Worm (Caenorhabditis elegans) whole organism, L2 larva: ENCODE data around the gene F10E7.5.

Source experiments
- C34F6.9 ChIP-seq: fragments of 150-350 bp; optimal IDR thresholded peaks from 2 replicates; lab custom pipeline; 2014; ENCODE audit warnings: missing biosample characterization, missing genetic modification characterization
- F13H6.1 ChIP-seq: sonication (generic microtip); optimal IDR thresholded peaks from 2 replicates; lab custom pipeline; 2016; ENCODE audit warnings: missing genetic modification characterization, missing compliant biosample characterization
- Y55F3AM.14 ChIP-seq: fragments of 200-800 bp; sonication (Bioruptor generic); optimal IDR thresholded peaks from 2 replicates; lab custom pipeline; 2018; ENCODE audit warnings: mild to moderate bottlenecking, missing genetic modification characterization, missing compliant biosample characterization
- ZK546.5 ChIP-seq: sonication (generic microtip); optimal IDR thresholded peaks from 2 replicates; lab custom pipeline; 2017; ENCODE audit warnings: missing biosample characterization, missing genetic modification characterization
- alr-1 ChIP-seq: fragments of 150-350 bp; optimal IDR thresholded peaks from 2 replicates; lab custom pipeline; 2014; ENCODE audit warnings: missing biosample characterization, missing genetic modification characterization
- aly-2 ChIP-seq: fragments of 150-350 bp; optimal IDR thresholded peaks from 2 replicates; lab custom pipeline; 2014; ENCODE audit warnings: missing biosample characterization, missing genetic modification characterization
- ama-1 ChIP-seq: fragments of 150-350 bp; optimal IDR thresholded peaks from 2 replicates; lab custom pipeline; 2018; ENCODE audit warnings: inconsistent platforms
- ceh-16 ChIP-seq: fragments of 150-350 bp; optimal IDR thresholded peaks from 2 replicates; lab custom pipeline; 2014; ENCODE audit warnings: missing biosample characterization, missing genetic modification characterization
- crh-2 ChIP-seq: sonication (generic microtip); optimal IDR thresholded peaks from 2 replicates; lab custom pipeline; 2017; ENCODE audit warnings: missing biosample characterization, missing genetic modification characterization
- dmd-4 ChIP-seq: sonication (generic microtip); optimal IDR thresholded peaks from 2 replicates; lab custom pipeline; 2017; ENCODE audit warnings: missing biosample characterization, missing genetic modification characterization
- egl-27 ChIP-seq: sonication (generic microtip); optimal IDR thresholded peaks from 3 replicates; lab custom pipeline; 2017; ENCODE audit warnings: missing biosample characterization, missing genetic modification reagents, missing genetic modification characterization
- elt-1 ChIP-seq: fragments of 150-350 bp; optimal IDR thresholded peaks from 2 replicates; lab custom pipeline; 2014; ENCODE audit warnings: missing biosample characterization, missing genetic modification characterization
- fos-1 ChIP-seq: fragments of 150-350 bp; optimal IDR thresholded peaks from 2 replicates; lab custom pipeline; 2014; ENCODE audit warnings: missing biosample characterization, missing genetic modification characterization
- gmeb-1 ChIP-seq: fragments of 150-350 bp; optimal IDR thresholded peaks from 2 replicates; lab custom pipeline; 2014; ENCODE audit warnings: missing biosample characterization, missing genetic modification characterization
- lin-11 ChIP-seq: fragments of 150-350 bp; sonication (generic microtip); optimal IDR thresholded peaks from 2 replicates; lab custom pipeline; 2014; ENCODE audit warnings: missing biosample characterization, missing genetic modification characterization, inconsistent platforms, mixed read lengths
- lin-13 ChIP-seq: fragments of 150-350 bp; optimal IDR thresholded peaks from 2 replicates; lab custom pipeline; 2014; ENCODE audit warnings: missing biosample characterization, missing genetic modification reagents, missing genetic modification characterization
- lin-39 ChIP-seq: fragments of 150-350 bp; optimal IDR thresholded peaks from 2 replicates; lab custom pipeline; 2014; ENCODE audit warnings: missing biosample characterization, missing genetic modification reagents, missing genetic modification characterization
- lsy-2 ChIP-seq, 2 experiments: fragments of 150-350 bp in 1 of 2; sonication (generic microtip) in 1 of 2; optimal IDR thresholded peaks; 2 replicates each; lab custom pipeline; 2014 to 2017; ENCODE audit warnings: missing biosample characterization in 2 of 2, missing genetic modification characterization in 2 of 2
- mdl-1 ChIP-seq, 2 experiments: fragments of 150-350 bp in 1 of 2; sonication (generic microtip) in 1 of 2; optimal IDR thresholded peaks; 2 replicates each; lab custom pipeline; 2017; ENCODE audit warnings: missing biosample characterization in 2 of 2, missing genetic modification characterization in 2 of 2
- nhr-10 ChIP-seq: sonication (generic microtip); optimal IDR thresholded peaks from 2 replicates; lab custom pipeline; 2017; ENCODE audit warnings: missing biosample characterization, missing genetic modification characterization
- nhr-129 ChIP-seq: fragments of 150-350 bp; optimal IDR thresholded peaks from 2 replicates; lab custom pipeline; 2014; ENCODE audit warnings: missing biosample characterization, missing genetic modification characterization
- nhr-21 ChIP-seq: fragments of 150-350 bp; optimal IDR thresholded peaks from 2 replicates; lab custom pipeline; 2014; ENCODE audit warnings: missing biosample characterization, missing genetic modification characterization
- nhr-237 ChIP-seq: fragments of 150-350 bp; optimal IDR thresholded peaks from 2 replicates; lab custom pipeline; 2014; ENCODE audit warnings: missing biosample characterization, missing genetic modification characterization
- nhr-25 ChIP-seq: fragments of 150-350 bp; sonication (generic microtip); optimal IDR thresholded peaks from 3 replicates; lab custom pipeline; 2014; ENCODE audit warnings: missing biosample characterization, missing genetic modification characterization
- nhr-6 ChIP-seq: fragments of 150-350 bp; optimal IDR thresholded peaks from 2 replicates; lab custom pipeline; 2014; ENCODE audit warnings: missing biosample characterization, missing genetic modification characterization
- nhr-77 ChIP-seq: fragments of 150-350 bp; optimal IDR thresholded peaks from 2 replicates; lab custom pipeline; 2014; ENCODE audit warnings: missing biosample characterization, missing genetic modification characterization
- sem-4 ChIP-seq: fragments of 150-350 bp; optimal IDR thresholded peaks from 2 replicates; lab custom pipeline; 2014; ENCODE audit warnings: missing biosample characterization, missing genetic modification reagents, missing genetic modification characterization
- skn-1 ChIP-seq: sonication (generic microtip); optimal IDR thresholded peaks from 2 replicates; lab custom pipeline; 2017; ENCODE audit warnings: missing biosample characterization, missing genetic modification characterization
- sma-3 ChIP-seq: sonication (generic microtip); optimal IDR thresholded peaks from 2 replicates; lab custom pipeline; 2016; ENCODE audit warnings: missing genetic modification reagents, missing genetic modification characterization, missing compliant biosample characterization
- sma-9 ChIP-seq, 2 experiments: fragments of 150-350 bp in 1 of 2; sonication (generic microtip) in 1 of 2; optimal IDR thresholded peaks; 2 replicates each; lab custom pipeline; 2014 to 2016; ENCODE audit warnings: missing genetic modification characterization in 2 of 2, mild to moderate bottlenecking in 1 of 2, missing biosample characterization in 1 of 2, missing compliant biosample characterization in 1 of 2, missing genetic modification reagents in 1 of 2, moderate library complexity in 1 of 2
- snpc-4 ChIP-seq: fragments of 150-350 bp; optimal IDR thresholded peaks from 2 replicates; lab custom pipeline; 2014; ENCODE audit warnings: missing biosample characterization, missing genetic modification characterization
- unc-55 ChIP-seq: fragments of 150-350 bp; sonication (generic microtip); optimal IDR thresholded peaks from 3 replicates; lab custom pipeline; 2014; ENCODE audit warnings: missing biosample characterization, missing genetic modification reagents, missing genetic modification characterization
- zag-1 ChIP-seq: fragments of 150-350 bp; optimal IDR thresholded peaks from 2 replicates; lab custom pipeline; 2014; ENCODE audit warnings: missing biosample characterization, missing genetic modification characterization
- ztf-1 ChIP-seq: fragments of 200-800 bp; sonication (Bioruptor generic); conservative IDR thresholded peaks from 2 replicates; pipeline ENCODE4 v1.3.6; 2022; ENCODE audit warnings: missing genetic modification characterization, missing compliant biosample characterization
- ztf-4 ChIP-seq: fragments of 150-350 bp; optimal IDR thresholded peaks from 2 replicates; lab custom pipeline; 2014; ENCODE audit warnings: missing biosample characterization, missing genetic modification characterization

F10E7.5 gene

DNA sequence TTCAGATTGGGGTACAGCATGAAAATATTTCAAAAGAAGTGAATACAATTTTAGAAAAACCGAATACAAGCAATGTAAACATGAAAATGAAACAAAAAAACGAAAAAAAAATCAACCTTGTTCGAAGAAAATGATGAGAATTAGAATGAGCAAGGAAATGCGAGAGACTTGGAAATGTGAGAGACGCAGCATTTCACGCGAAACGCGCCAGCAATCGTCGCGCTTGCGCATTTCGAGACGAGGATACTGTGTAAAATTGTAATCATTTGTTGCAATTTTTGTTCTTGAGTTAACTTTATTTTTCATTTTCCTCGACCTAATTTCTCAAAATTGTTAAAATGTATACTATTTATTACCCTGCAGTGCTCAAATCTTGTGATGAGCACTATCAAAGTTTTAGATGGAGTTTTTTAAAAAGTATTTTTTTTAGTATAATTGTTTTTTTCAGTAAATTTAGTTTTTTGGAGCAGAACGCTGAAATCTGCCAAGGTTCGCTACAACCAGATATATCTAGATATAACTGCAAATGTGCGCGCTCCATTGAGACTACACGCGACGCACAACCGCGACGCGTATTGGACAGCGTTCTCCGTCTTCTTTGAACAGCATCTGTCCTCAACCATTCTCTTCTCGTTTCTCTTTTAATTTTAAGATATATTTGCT is 40.3 kb downstream of the F10E7.5 start, which contains the start of gene fust-1 (continued):
- TF ChIP-seq egl-27 (tag; lab: Kevin White, UChicago) (peak; percentile 94), skn-1 (peak; percentile 91), lin-11 (tag; lab: Kevin White, UChicago) (peak; percentile 94), nhr-21 (peak; percentile 94), alr-1 (tag; lab: Kevin White, UChicago) (no peak), aly-2 (no peak), dmd-4 (tag; lab: Kevin White, UChicago) (peak; percentile 67), zag-1 (tag; lab: Kevin White, UChicago) (peak; percentile 80), lsy-2 (tag; optimal IDR thresholded peaks at IDR 0.05; lab: Kevin White, UChicago) (peak; percentile 95 to 98), nhr-10 (tag; lab: Kevin White, UChicago) (peak; percentile 79), ZK546.5 (tag; lab: Kevin White, UChicago) (peak; percentile 71), mdl-1 (tag; optimal IDR thresholded peaks at IDR 0.05; lab: Kevin White, UChicago) (peak in 1 of 2 experiments; percentile 72), C34F6.9 (tag; lab: Kevin White, UChicago) (peak; percentile 99), F13H6.1 (peak; percentile 97), lin-13 (GFP tag; lab: Kevin White, UChicago) (peak; percentile 92), ama-1 (lab: Kevin White, UChicago) (peak; percentile 79), nhr-77 (tag; lab: Kevin White, UChicago) (peak; percentile 82), ceh-16 (tag; lab: Kevin White, UChicago) (peak; percentile 87), gmeb-1 (tag; lab: Kevin White, UChicago) (peak; percentile 93), ztf-1 (GFP tag; lab: Robert Waterston, UW) (no peak), sem-4 (tag; lab: Kevin White, UChicago) (peak; percentile 91), fos-1 (tag; lab: Kevin White, UChicago) (peak; percentile 91), unc-55 (GFP tag; lab: Kevin White, UChicago) (peak; percentile 96), Y55F3AM.14 (GFP tag; lab: Kevin White, UChicago) (peak; percentile 61), nhr-25 (tag; lab: Kevin White, UChicago) (peak; percentile 97), lin-39 (tag; lab: Kevin White, UChicago) (no peak)

DNA sequence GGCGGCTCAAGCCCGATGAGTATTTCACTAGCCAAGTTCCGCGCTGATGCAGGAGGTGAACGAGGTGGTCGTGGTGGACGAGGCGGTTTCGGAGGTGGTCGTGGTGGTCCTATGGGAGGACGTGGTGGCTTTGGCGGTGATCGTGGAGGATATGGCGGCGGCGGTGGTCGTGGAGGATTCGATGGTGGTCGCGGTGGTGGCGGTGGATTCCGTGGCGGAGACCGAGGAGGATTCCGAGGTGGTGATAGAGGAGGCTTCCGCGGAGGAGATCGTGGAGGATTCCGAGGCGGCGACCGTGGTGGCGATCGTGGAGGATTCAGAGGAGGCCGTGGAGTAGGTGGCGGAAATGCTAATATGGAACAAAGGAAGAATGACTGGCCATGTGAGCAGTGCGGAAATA is 42.9 kb downstream of the F10E7.5 start:
- TF ChIP-seq skn-1 (no peak), elt-1 (tag; lab: Kevin White, UChicago) (no peak), nhr-6 (tag; lab: Kevin White, UChicago) (no peak), ztf-4 (tag; lab: Kevin White, UChicago) (no peak), nhr-237 (tag; lab: Kevin White, UChicago) (no peak)
- TF ChIP-seq, all 48 proteins: peak for 0

DNA sequence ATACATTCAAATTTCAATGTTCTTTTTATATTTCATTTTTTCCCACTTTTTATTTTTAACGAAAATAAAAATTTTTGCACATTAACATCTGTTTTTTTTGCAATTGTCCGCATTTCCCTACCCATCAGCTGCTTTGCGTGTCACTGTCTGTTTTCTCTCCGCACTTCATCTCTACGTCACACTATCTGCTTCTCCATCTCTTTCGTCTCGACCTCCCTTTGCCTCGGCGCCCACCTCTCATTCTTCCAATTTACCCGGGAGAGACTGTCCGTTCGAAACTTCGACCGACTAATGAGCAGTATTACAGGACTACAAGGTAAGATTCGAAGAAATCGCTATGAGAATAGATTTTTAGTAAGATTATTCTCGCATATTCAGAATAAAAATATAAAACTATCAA is 43.6 kb downstream of the F10E7.5 start, which contains the start of gene C27H5.2:
Gene C27H5.2, plus strand, starts transcription at position 190 of the 400 bp plus-strand sequence.
- TF ChIP-seq nhr-129 = peak; percentile 21
- no peak for TF ChIP-seq sma-3 (GFP tag; lab: Kevin White, UChicago)
- peak in 1 of 2 experiments; percentile 18 for TF ChIP-seq lsy-2 (tag; optimal IDR thresholded peaks at IDR 0.05; lab: Kevin White, UChicago)
- TF ChIP-seq ama-1 (lab: Kevin White, UChicago) = peak; percentile 21
- TF ChIP-seq ceh-16 (tag; lab: Kevin White, UChicago) = no peak
- no peak for TF ChIP-seq aly-2
- no peak for TF ChIP-seq snpc-4
- no peak for TF ChIP-seq lin-13 (GFP tag; lab: Kevin White, UChicago)
- TF ChIP-seq mdl-1 (tag; optimal IDR thresholded peaks at IDR 0.05; lab: Kevin White, UChicago) = no peak
- TF ChIP-seq fos-1 (tag; lab: Kevin White, UChicago) = peak; percentile 48
- TF ChIP-seq, all 48 proteins: peak for 4

DNA sequence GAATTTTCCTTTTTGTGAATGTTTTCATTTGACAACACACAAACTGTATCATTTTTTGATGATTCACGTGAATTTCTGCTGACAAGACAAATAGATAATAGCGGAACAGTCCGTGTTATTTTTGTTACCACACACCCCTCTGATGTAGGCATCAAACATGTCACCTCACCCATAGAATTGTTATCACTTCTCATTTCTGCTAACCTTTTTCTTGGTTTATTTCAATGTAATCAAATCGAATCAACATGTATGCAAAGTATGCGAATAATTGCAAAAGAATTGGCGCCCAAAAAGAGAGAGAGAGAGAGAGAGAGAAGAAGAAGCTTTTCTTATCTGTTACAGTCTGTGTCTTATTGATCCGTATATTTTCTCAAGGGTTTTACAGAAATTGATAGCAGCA is 45.6 kb downstream of the F10E7.5 start:
- peak; percentile 27 for TF ChIP-seq gmeb-1 (tag; lab: Kevin White, UChicago)
- no peak for TF ChIP-seq C34F6.9 (tag; lab: Kevin White, UChicago)
- no peak for TF ChIP-seq lin-11 (tag; lab: Kevin White, UChicago)
- peak; percentile 52 for TF ChIP-seq fos-1 (tag; lab: Kevin White, UChicago)
- TF ChIP-seq crh-2 (tag; lab: Kevin White, UChicago) = peak; percentile 43
- TF ChIP-seq sma-9 (GFP tag; optimal IDR thresholded peaks at IDR 0.05; lab: Kevin White, UChicago) = peak; percentile 60
- no peak for TF ChIP-seq sma-9 (tag; optimal IDR thresholded peaks at IDR 0.05; lab: Kevin White, UChicago)
- TF ChIP-seq, all 48 proteins: peak for 4
